Fruit fly (Drosophila melanogaster) whole organism, embryonic: Measurements from ENCODE around the gene CG12519.

Source experiments
- Aef1 ChIP-seq: fragments of 200-800 bp; sonication (Bioruptor generic); IDR thresholded peaks from 3 replicates; pipeline ENCODE4 v1.3.6; 2022; ENCODE audit warnings: missing biosample characterization, missing genetic modification characterization
- B-H1 ChIP-seq: fragments of 200-800 bp; sonication (Bioruptor generic); IDR thresholded peaks from 3 replicates; pipeline ENCODE4 v1.3.6; 2022; ENCODE audit warnings: missing biosample characterization, missing genetic modification characterization
- Bteb2 ChIP-seq: fragments of 200-800 bp; sonication (Bioruptor generic); optimal IDR thresholded peaks from 2 replicates; lab custom pipeline; 2016; ENCODE audit warnings: missing biosample characterization, missing genetic modification characterization
- CG1024 ChIP-seq: fragments of 200-800 bp; sonication (Bioruptor generic); IDR thresholded peaks from 2 replicates; pipeline ENCODE4 v1.3.6; 2022; ENCODE audit warnings: missing biosample characterization, missing genetic modification characterization
- CG10267 ChIP-seq: fragments of 200-800 bp; sonication (Bioruptor generic); optimal IDR thresholded peaks from 2 replicates; lab custom pipeline; 2018; ENCODE audit warnings: missing biosample characterization, mild to moderate bottlenecking, missing genetic modification characterization, moderate library complexity
- CG10366 ChIP-seq: fragments of 200-800 bp; sonication (Bioruptor generic); IDR thresholded peaks from 2 replicates; pipeline ENCODE4 v1.3.6; 2022; ENCODE audit warnings: missing biosample characterization, missing genetic modification characterization
- CG17385 ChIP-seq: fragments of 200-800 bp; sonication (Bioruptor generic); optimal IDR thresholded peaks from 3 replicates; lab custom pipeline; 2018; ENCODE audit warnings: missing biosample characterization, mild to moderate bottlenecking, missing genetic modification characterization
- CG2129 ChIP-seq: fragments of 200-800 bp; sonication (Bioruptor generic); IDR thresholded peaks from 2 replicates; pipeline ENCODE4 v1.3.6; 2022; ENCODE audit warnings: missing biosample characterization, missing genetic modification characterization; ENCODE audit not compliant: partially characterized antibody
- CG32532 ChIP-seq: fragments of 200-800 bp; sonication (Bioruptor generic); IDR thresholded peaks from 2 replicates; pipeline ENCODE4 v1.3.6; 2022; ENCODE audit warnings: missing biosample characterization, missing genetic modification characterization
- CG32767 ChIP-seq: fragments of 200-800 bp; sonication (Bioruptor generic); IDR thresholded peaks from 2 replicates; pipeline ENCODE4 v1.3.6; 2022; ENCODE audit warnings: missing biosample characterization, missing genetic modification characterization
- CG4282 ChIP-seq: fragments of 200-800 bp; sonication (Bioruptor generic); optimal IDR thresholded peaks from 2 replicates; lab custom pipeline; 2016; ENCODE audit warnings: missing biosample characterization, missing genetic modification characterization
- CG6813 ChIP-seq: fragments of 200-800 bp; sonication (Bioruptor generic); optimal IDR thresholded peaks from 2 replicates; lab custom pipeline; 2017; ENCODE audit warnings: missing biosample characterization, missing genetic modification characterization, mild to moderate bottlenecking, moderate library complexity, missing genetic modification reagents
- CG7357 ChIP-seq: fragments of 200-800 bp; sonication (Bioruptor generic); IDR thresholded peaks from 3 replicates; pipeline ENCODE4 v1.3.6; 2022; ENCODE audit warnings: missing biosample characterization, missing genetic modification characterization
- CG7556 ChIP-seq: fragments of 200-800 bp; sonication (Bioruptor generic); optimal IDR thresholded peaks from 2 replicates; lab custom pipeline; 2017; ENCODE audit warnings: missing biosample characterization, mild to moderate bottlenecking, missing genetic modification characterization
- CG7928 ChIP-seq: fragments of 200-800 bp; sonication (Bioruptor generic); optimal IDR thresholded peaks from 2 replicates; lab custom pipeline; 2017; ENCODE audit warnings: missing biosample characterization, mild to moderate bottlenecking, missing genetic modification characterization
- D ChIP-seq, 2 experiments: fragments of 200-800 bp in 1 of 2; fragments of >200 bp in 1 of 2; sonication (Bioruptor generic) in 1 of 2; optimal IDR thresholded peaks; 2 replicates in 1 of 2; 3 replicates in 1 of 2; lab custom pipeline; 2017; ENCODE audit warnings: mild to moderate bottlenecking in 1 of 2, missing biosample characterization in 1 of 2, missing genetic modification characterization in 1 of 2, missing genetic modification reagents in 1 of 2
- Deaf1 ChIP-seq: fragments of 200-800 bp; optimal IDR thresholded peaks from 3 replicates; lab custom pipeline; 2019; ENCODE audit warnings: missing biosample characterization, mild to moderate bottlenecking, missing genetic modification characterization, moderate library complexity
- Dip2 ChIP-seq: fragments of 200-800 bp; sonication (Bioruptor generic); IDR thresholded peaks from 2 replicates; pipeline ENCODE4 v1.3.6; 2022; ENCODE audit warnings: missing biosample characterization, missing genetic modification characterization
- Dip3 ChIP-seq: fragments of 200-800 bp; sonication (Bioruptor generic); optimal IDR thresholded peaks from 3 replicates; lab custom pipeline; 2016; ENCODE audit warnings: missing biosample characterization, missing genetic modification characterization
- Gsc ChIP-seq: fragments of 200-800 bp; sonication (Bioruptor generic); IDR thresholded peaks from 2 replicates; pipeline ENCODE4 v1.3.6; 2022; ENCODE audit warnings: missing biosample characterization, missing genetic modification characterization
- Gug ChIP-seq: fragments of 200-800 bp; sonication (Bioruptor generic); IDR thresholded peaks from 4 replicates; pipeline ENCODE4 v1.3.6; 2022; ENCODE audit warnings: missing biosample characterization, missing genetic modification characterization
- Hmr ChIP-seq: fragments of 200-800 bp; sonication (Bioruptor generic); optimal IDR thresholded peaks from 3 replicates; lab custom pipeline; 2017; ENCODE audit warnings: mild to moderate bottlenecking, missing biosample characterization, missing genetic modification reagents, missing genetic modification characterization
- MESR4 ChIP-seq: fragments of 200-800 bp; sonication (Bioruptor generic); optimal IDR thresholded peaks from 2 replicates; lab custom pipeline; 2018; ENCODE audit warnings: missing biosample characterization, mild to moderate bottlenecking, missing genetic modification characterization, moderate library complexity
- Sox102F ChIP-seq: fragments of 200-800 bp; sonication (Bioruptor generic); optimal IDR thresholded peaks from 2 replicates; lab custom pipeline; 2018; ENCODE audit warnings: missing biosample characterization, mild to moderate bottlenecking, missing genetic modification characterization, moderate library complexity
- Sry-β ChIP-seq: fragments of 200-800 bp; sonication (Bioruptor generic); optimal IDR thresholded peaks from 2 replicates; lab custom pipeline; 2018; ENCODE audit warnings: missing biosample characterization, mild to moderate bottlenecking, missing genetic modification characterization, moderate library complexity
- Trl ChIP-seq, 3 experiments: fragments of >200 bp in 2 of 3; fragments of 200-800 bp in 1 of 3; sonication (Bioruptor generic) in 1 of 3; optimal IDR thresholded peaks; 2 replicates in 1 of 3; 3 replicates in 2 of 3; lab custom pipeline; 2016 to 2017; ENCODE audit warnings: missing biosample characterization in 1 of 3, missing genetic modification characterization in 1 of 3
- Vsx1 ChIP-seq: fragments of 200-800 bp; sonication (Bioruptor generic); optimal IDR thresholded peaks from 2 replicates; lab custom pipeline; 2017; ENCODE audit warnings: missing biosample characterization, mild to moderate bottlenecking, missing genetic modification characterization, missing genetic modification reagents
- btn ChIP-seq: fragments of 200-800 bp; sonication (Bioruptor generic); optimal IDR thresholded peaks from 2 replicates; lab custom pipeline; 2016; ENCODE audit warnings: missing biosample characterization, missing genetic modification characterization
- cato ChIP-seq: fragments of 200-800 bp; sonication (Bioruptor generic); optimal IDR thresholded peaks from 2 replicates; lab custom pipeline; 2016; ENCODE audit warnings: missing biosample characterization, missing genetic modification characterization, borderline replicate concordance
- chn ChIP-seq: fragments of 200-800 bp; sonication (Bioruptor generic); optimal IDR thresholded peaks from 2 replicates; lab custom pipeline; 2016; ENCODE audit warnings: missing biosample characterization, missing genetic modification characterization
- eyg ChIP-seq: fragments of 200-800 bp; sonication (Bioruptor generic); optimal IDR thresholded peaks from 3 replicates; lab custom pipeline; 2016; ENCODE audit warnings: missing biosample characterization, missing genetic modification characterization
- fu2 ChIP-seq: fragments of 200-800 bp; sonication (Bioruptor generic); optimal IDR thresholded peaks from 2 replicates; lab custom pipeline; 2016; ENCODE audit warnings: missing biosample characterization, missing genetic modification characterization
- gfzf ChIP-seq: fragments of 200-800 bp; sonication (Bioruptor generic); optimal IDR thresholded peaks from 2 replicates; lab custom pipeline; 2016; ENCODE audit warnings: missing biosample characterization, mild to moderate bottlenecking, missing genetic modification characterization, moderate library complexity
- gsb-n ChIP-seq: fragments of 200-800 bp; sonication (Bioruptor generic); optimal IDR thresholded peaks from 3 replicates; lab custom pipeline; 2018; ENCODE audit warnings: missing biosample characterization, mild to moderate bottlenecking, missing genetic modification characterization
- ham ChIP-seq: fragments of 200-800 bp; sonication (Bioruptor generic); IDR thresholded peaks from 2 replicates; pipeline ENCODE4 v1.3.6; 2022; ENCODE audit warnings: missing biosample characterization, missing genetic modification characterization
- jing ChIP-seq: fragments of 200-800 bp; sonication (Bioruptor generic); optimal IDR thresholded peaks from 2 replicates; lab custom pipeline; 2018; ENCODE audit warnings: missing biosample characterization, mild to moderate bottlenecking, missing genetic modification characterization
- lilli ChIP-seq: fragments of 200-800 bp; sonication (Bioruptor generic); optimal IDR thresholded peaks from 3 replicates; lab custom pipeline; 2016; ENCODE audit warnings: missing biosample characterization, missing genetic modification characterization
- nerfin-1 ChIP-seq: fragments of 200-800 bp; sonication (Bioruptor generic); optimal IDR thresholded peaks from 3 replicates; lab custom pipeline; 2019; ENCODE audit warnings: missing biosample characterization, mild to moderate bottlenecking, missing genetic modification characterization, moderate library complexity
- nerfin-2 ChIP-seq: fragments of 200-800 bp; sonication (Bioruptor generic); IDR thresholded peaks from 2 replicates; pipeline ENCODE4 v1.3.6; 2022; ENCODE audit warnings: missing biosample characterization, missing genetic modification characterization; ENCODE audit not compliant: partially characterized antibody
- nmo ChIP-seq: fragments of 200-800 bp; sonication (Bioruptor generic); optimal IDR thresholded peaks from 2 replicates; lab custom pipeline; 2018; ENCODE audit warnings: missing biosample characterization, mild to moderate bottlenecking, missing genetic modification characterization, moderate library complexity
- otp ChIP-seq: fragments of 200-800 bp; sonication (Bioruptor generic); IDR thresholded peaks from 3 replicates; pipeline ENCODE4, ENCODE4 v1.3.6; 2022; ENCODE audit warnings: missing biosample characterization, missing genetic modification characterization
- pan ChIP-seq, 4 experiments: fragments of >200 bp in 3 of 4; fragments of 200-800 bp in 1 of 4; sonication (Bioruptor generic) in 1 of 4; optimal IDR thresholded peaks in 3 of 4; IDR thresholded peaks in 1 of 4; 2 replicates each; pipeline versions ENCODE4 v1.3.6 to Lab custom; 2017 to 2022; ENCODE audit warnings: missing biosample characterization in 2 of 4, missing genetic modification characterization in 2 of 4, mixed read lengths in 1 of 4
- rib ChIP-seq: fragments of 200-800 bp; sonication (Bioruptor generic); IDR thresholded peaks from 2 replicates; pipeline ENCODE4 v1.3.6; 2022; ENCODE audit warnings: missing biosample characterization, missing genetic modification characterization
- scrt ChIP-seq: fragments of 200-800 bp; sonication (Bioruptor generic); optimal IDR thresholded peaks from 2 replicates; lab custom pipeline; 2018; ENCODE audit warnings: missing biosample characterization, mild to moderate bottlenecking, missing genetic modification characterization, moderate library complexity
- sens-2 ChIP-seq: fragments of 200-800 bp; sonication (Bioruptor generic); IDR thresholded peaks from 2 replicates; pipeline ENCODE4 v1.3.6; 2022; ENCODE audit warnings: missing biosample characterization, missing genetic modification characterization
- seq ChIP-seq: fragments of 200-800 bp; sonication (Bioruptor generic); IDR thresholded peaks from 2 replicates; pipeline ENCODE4 v1.3.6; 2022; ENCODE audit warnings: missing biosample characterization, missing genetic modification characterization
- sug ChIP-seq: fragments of 200-800 bp; optimal IDR thresholded peaks from 2 replicates; lab custom pipeline; 2019; ENCODE audit warnings: missing biosample characterization, mild to moderate bottlenecking, missing genetic modification characterization, moderate library complexity
- twi ChIP-seq: fragments of 200-800 bp; optimal IDR thresholded peaks from 2 replicates; lab custom pipeline; 2019; ENCODE audit warnings: missing biosample characterization, mild to moderate bottlenecking, missing genetic modification characterization, moderate library complexity

The CG12519 gene

DNA sequence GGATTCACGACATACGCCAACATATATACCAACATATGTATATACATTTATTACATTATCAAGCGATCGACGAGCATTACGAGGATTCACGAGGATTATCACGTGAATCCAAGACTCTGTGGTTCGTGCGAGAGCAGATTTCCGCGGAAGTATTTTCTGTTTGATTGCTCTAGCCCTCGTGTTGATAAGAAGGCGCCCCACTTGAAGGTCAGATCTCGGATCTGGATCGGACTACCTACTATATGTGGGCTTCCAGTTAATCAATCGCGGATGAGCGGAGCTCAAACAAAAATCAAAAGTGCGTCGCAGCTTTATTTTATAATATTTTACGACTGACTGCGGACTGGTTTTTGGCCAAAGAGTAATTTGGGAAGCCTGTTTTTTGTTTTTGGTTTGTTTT lies 22.7 kb downstream of the CG12519 start (continued):
- no peak for TF ChIP-seq Trl (optimal IDR thresholded peaks at IDR 0.05; lab: Kevin White, UChicago)
- no peak for TF ChIP-seq Trl (GFP tag; optimal IDR thresholded peaks at IDR 0.05; lab: Kevin White, UChicago)
- no peak for TF ChIP-seq CG2129 (GFP tag; lab: Robert Waterston, UW)
- no peak for TF ChIP-seq otp (GFP tag; lab: Robert Waterston, UW)
- TF ChIP-seq CG17385 = no peak
- TF ChIP-seq Dip3 (GFP tag; lab: Kevin White, UChicago) = no peak
- no peak for TF ChIP-seq CG7928 (GFP tag; lab: Kevin White, UChicago)
- TF ChIP-seq jing = no peak
- no peak for TF ChIP-seq CG6813 (GFP tag; lab: Kevin White, UChicago)
- no peak for TF ChIP-seq eyg (GFP tag; lab: Kevin White, UChicago)
- TF ChIP-seq sug (tag; lab: Kevin White, UChicago) = peak; percentile 58
- TF ChIP-seq CG7556 (GFP tag; lab: Kevin White, UChicago) = no peak
- TF ChIP-seq CG10267 (tag; lab: Kevin White, UChicago) = no peak
- no peak for TF ChIP-seq Gsc
- TF ChIP-seq lilli = no peak
- TF ChIP-seq, all 482 proteins: peak for 8

DNA sequence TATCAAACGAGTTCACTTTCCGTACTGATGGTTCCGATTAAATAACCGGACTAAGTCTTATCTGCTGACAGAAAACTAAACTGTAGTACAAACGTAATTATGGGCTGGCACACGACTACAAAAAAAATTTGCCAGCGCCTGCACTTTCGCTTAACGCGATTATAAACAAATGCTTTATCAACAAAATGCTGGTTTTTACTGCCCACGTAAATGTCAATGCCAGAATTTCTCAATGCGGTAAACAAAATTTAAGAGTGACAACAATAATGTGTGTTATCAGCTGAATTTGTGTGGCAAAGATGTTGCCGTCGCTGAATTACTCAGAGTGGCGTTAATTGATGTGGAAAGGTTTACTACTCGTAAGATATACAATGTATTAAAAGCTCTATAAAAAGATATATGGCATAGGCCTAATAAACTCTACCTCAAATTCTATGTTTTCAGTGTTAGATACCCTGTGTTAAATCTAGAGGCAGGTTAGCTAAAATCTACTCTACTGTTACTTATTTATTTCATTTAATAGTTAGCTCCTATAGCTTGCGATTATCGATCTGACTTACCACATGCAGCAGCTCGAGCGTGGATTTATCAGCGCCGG lies 23.8 kb downstream of the CG12519 start:
- TF ChIP-seq sens-2 (GFP tag; lab: Robert Waterston, UW) (no peak), Aef1 (GFP tag; lab: Robert Waterston, UW) (no peak), CG10366 (no peak), Hmr (GFP tag; lab: Kevin White, UChicago) (peak; percentile 7), seq (no peak), CG32532 (GFP tag; lab: Robert Waterston, UW) (no peak), fu2 (no peak), CG1024 (GFP tag; lab: Robert Waterston, UW) (no peak), scrt (GFP tag; lab: Kevin White, UChicago) (no peak), nmo (no peak), nerfin-2 (GFP tag; lab: Robert Waterston, UW) (no peak), Vsx1 (GFP tag; lab: Kevin White, UChicago) (no peak), Sox102F (GFP tag; lab: Kevin White, UChicago) (no peak), cato (GFP tag; lab: Kevin White, UChicago) (no peak), pan (optimal IDR thresholded peaks at IDR 0.05; lab: Kevin White, UChicago) (no peak), pan (GFP tag; optimal IDR thresholded peaks at IDR 0.05 in 1 of 2, IDR thresholded peaks at IDR 0.05 in 1 of 2) (no peak), Trl (optimal IDR thresholded peaks at IDR 0.05; lab: Kevin White, UChicago) (no peak), Trl (GFP tag; optimal IDR thresholded peaks at IDR 0.05; lab: Kevin White, UChicago) (no peak), Sry-β (GFP tag; lab: Kevin White, UChicago) (no peak), gsb-n (tag; lab: Kevin White, UChicago) (no peak), B-H1 (no peak), gfzf (no peak), ham (GFP tag; lab: Robert Waterston, UW) (no peak), rib (no peak), twi (tag; lab: Kevin White, UChicago) (no peak), CG4282 (GFP tag; lab: Kevin White, UChicago) (no peak), btn (GFP tag; lab: Kevin White, UChicago) (no peak), CG7357 (no peak), Bteb2 (GFP tag; lab: Kevin White, UChicago) (no peak), nerfin-1 (tag; lab: Kevin White, UChicago) (no peak), Dip2 (GFP tag; lab: Robert Waterston, UW) (no peak), Gug (GFP tag; lab: Robert Waterston, UW) (no peak), Deaf1 (tag; lab: Kevin White, UChicago) (no peak), chn (no peak), MESR4 (no peak), D (optimal IDR thresholded peaks at IDR 0.05; lab: Kevin White, UChicago) (no peak), D (GFP tag; optimal IDR thresholded peaks at IDR 0.05; lab: Kevin White, UChicago) (no peak), CG32767 (GFP tag; lab: Robert Waterston, UW) (no peak)
